Fruit fly (Drosophila melanogaster): ENCODE results near the gene Tango4.

The Tango4 gene

DNA sequence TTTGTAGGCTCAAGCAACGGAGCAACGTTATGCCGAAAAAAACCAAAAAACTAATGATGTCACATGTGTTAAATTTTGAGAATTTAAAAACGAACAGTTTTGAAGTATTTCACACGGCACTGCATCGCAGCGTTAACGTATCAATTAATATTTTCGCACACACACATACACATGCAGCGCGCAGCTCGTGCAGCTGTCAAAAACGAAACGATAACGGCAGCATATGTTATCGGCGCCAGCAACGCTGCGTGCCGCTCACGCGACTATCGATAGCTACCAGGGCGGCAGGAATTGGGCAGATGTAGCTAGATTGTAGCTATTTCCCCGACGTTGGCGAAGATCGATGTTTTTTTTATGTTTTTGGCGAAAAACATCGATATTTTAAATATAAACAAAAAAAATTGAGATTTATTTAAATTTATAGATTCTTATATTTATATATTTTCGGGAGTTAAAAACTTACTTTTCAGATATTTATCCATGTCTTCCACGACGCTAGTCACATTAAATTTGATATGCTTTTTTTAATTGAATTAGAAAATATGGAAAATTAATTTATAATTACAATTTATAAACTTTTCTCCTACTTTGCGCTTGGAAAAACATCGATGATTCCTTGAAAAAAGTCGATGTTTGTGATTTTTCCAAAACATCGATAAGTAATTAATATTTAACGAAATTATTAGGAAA lies 8.1 kb downstream of the Tango4 start, which contains the start of gene Usp7 (continued):
- TF ChIP-seq CG13894 (tag; optimal IDR thresholded peaks at IDR 0.05): no peak
- no peak for TF ChIP-seq CG6813 (GFP tag; optimal IDR thresholded peaks at IDR 0.05)
- TF ChIP-seq mirr (GFP tag; optimal IDR thresholded peaks at IDR 0.05): no peak
- TF ChIP-seq Drgx (GFP tag; IDR thresholded peaks at IDR 0.05): no peak
- peak; percentile 71 for TF ChIP-seq Med (GFP tag)
- no peak for TF ChIP-seq sd (tag; optimal IDR thresholded peaks at IDR 0.05)
- TF ChIP-seq CG8388 (GFP tag; optimal IDR thresholded peaks at IDR 0.05): no peak
- TF ChIP-seq lilli (GFP tag; optimal IDR thresholded peaks at IDR 0.05): no peak
- no peak for TF ChIP-seq Trl (optimal IDR thresholded peaks at IDR 0.05)
- TF ChIP-seq Trl (GFP tag; optimal IDR thresholded peaks at IDR 0.05): no peak
- TF ChIP-seq cg (GFP tag; optimal IDR thresholded peaks at IDR 0.05): peak; percentile 89
- no peak for TF ChIP-seq E2f1 (GFP tag; IDR thresholded peaks at IDR 0.05)
- peak; percentile 86 for TF ChIP-seq CG7928 (GFP tag; optimal IDR thresholded peaks at IDR 0.05)
- TF ChIP-seq Hmx (GFP tag; optimal IDR thresholded peaks at IDR 0.05): no peak
- TF ChIP-seq CG13296 (GFP tag; optimal IDR thresholded peaks at IDR 0.05): peak; percentile 32
- no peak for TF ChIP-seq prd (optimal IDR thresholded peaks at IDR 0.05)
- TF ChIP-seq prd (GFP tag; IDR thresholded peaks at IDR 0.05): 0 out of 3 replicates have a peak, but pooled peaks have one; percentile 28
- no peak for TF ChIP-seq hth (optimal IDR thresholded peaks at IDR 0.05)
- TF ChIP-seq H2.0 (GFP tag; IDR thresholded peaks at IDR 0.05): no peak
- TF ChIP-seq CkIIα-i1 (GFP tag; IDR thresholded peaks at IDR 0.05): no peak
- no peak for TF ChIP-seq NfI (GFP tag; optimal IDR thresholded peaks at IDR 0.05)
- TF ChIP-seq Bteb2 (GFP tag; optimal IDR thresholded peaks at IDR 0.05): no peak
- TF ChIP-seq CG5180 (GFP tag; optimal IDR thresholded peaks at IDR 0.05): no peak
- TF ChIP-seq CG7987 (GFP tag; optimal IDR thresholded peaks at IDR 0.05): no peak
- no peak for TF ChIP-seq HLHmδ (GFP tag; optimal IDR thresholded peaks at IDR 0.05)
- no peak for TF ChIP-seq CG6254 (GFP tag; optimal IDR thresholded peaks at IDR 0.05)
- TF ChIP-seq Scr (GFP tag; IDR thresholded peaks at IDR 0.05; ENCODE audit: partially characterized antibody): peak; percentile 91
- no peak for TF ChIP-seq CG2875 (GFP tag; optimal IDR thresholded peaks at IDR 0.05)
- TF ChIP-seq Atf6 (GFP tag; IDR thresholded peaks at IDR 0.05): no peak
- TF ChIP-seq gcm2 (GFP tag; optimal IDR thresholded peaks at IDR 0.05): no peak
- TF ChIP-seq CG8478 (optimal IDR thresholded peaks at IDR 0.05): no peak
- peak; percentile 73 for TF ChIP-seq YL-1 (GFP tag; optimal IDR thresholded peaks at IDR 0.05)
- no peak for TF ChIP-seq slou (GFP tag; optimal IDR thresholded peaks at IDR 0.05)
- no peak for TF ChIP-seq Jarid2 (GFP tag; optimal IDR thresholded peaks at IDR 0.05)
- no peak for TF ChIP-seq CG7745 (tag; optimal IDR thresholded peaks at IDR 0.05)
- no peak for TF ChIP-seq CG17359 (tag; optimal IDR thresholded peaks at IDR 0.05)
- peak; percentile 96 for TF ChIP-seq Opbp (GFP tag; IDR thresholded peaks at IDR 0.05; ENCODE audit: partially characterized antibody)
- no peak for TF ChIP-seq CG10543 (GFP tag; optimal IDR thresholded peaks at IDR 0.05)
- TF ChIP-seq CG10267 (tag; optimal IDR thresholded peaks at IDR 0.05): peak; percentile 50
- TF ChIP-seq yki (optimal IDR thresholded peaks at IDR 0.05): no peak
- TF ChIP-seq CG9727 (GFP tag; optimal IDR thresholded peaks at IDR 0.05): peak; percentile 9
- TF ChIP-seq slbo (GFP tag; IDR thresholded peaks at IDR 0.05): peak; percentile 54
- TF ChIP-seq CG34376 (GFP tag; optimal IDR thresholded peaks at IDR 0.05): peak; percentile 39
- TF ChIP-seq Lim3 (GFP tag; IDR thresholded peaks at IDR 0.05): no peak
- TF ChIP-seq CG8089 (GFP tag; optimal IDR thresholded peaks at IDR 0.05): no peak
- TF ChIP-seq D (optimal IDR thresholded peaks at IDR 0.05): no peak
- no peak for TF ChIP-seq D (GFP tag; optimal IDR thresholded peaks at IDR 0.05)
- no peak for TF ChIP-seq CG13775 (GFP tag; optimal IDR thresholded peaks at IDR 0.05)
- TF ChIP-seq CG16863 (GFP tag; optimal IDR thresholded peaks at IDR 0.05): no peak
- peak; percentile 68 for TF ChIP-seq CG9932 (GFP tag; IDR thresholded peaks at IDR 0.05)
- no peak for TF ChIP-seq CG15514 (GFP tag; optimal IDR thresholded peaks at IDR 0.05)
- TF ChIP-seq E2f2 (GFP tag; IDR thresholded peaks at IDR 0.05): peak; percentile 73

Measured in whole organism, embryonic.